Worm (Caenorhabditis elegans) whole organism, L1 larva: Measurements from ENCODE around the gene srw-22.

Experiments
- mdl-1 ChIP-seq, 2 experiments: fragments of 150-350 bp; optimal IDR thresholded peaks; 2 replicates each; lab custom pipeline; 2014 to 2017; ENCODE audit warnings: missing biosample characterization in 2 of 2, missing genetic modification characterization in 2 of 2, inconsistent platforms in 1 of 2
- nhr-11 ChIP-seq: fragments of 150-350 bp; optimal IDR thresholded peaks from 2 replicates; lab custom pipeline; 2014; ENCODE audit warnings: missing biosample characterization, missing genetic modification characterization
- nhr-12 ChIP-seq: sonication (generic microtip); optimal IDR thresholded peaks from 2 replicates; lab custom pipeline; 2017; ENCODE audit warnings: missing biosample characterization, missing genetic modification characterization
- snu-23 ChIP-seq: sonication (generic microtip); optimal IDR thresholded peaks from 2 replicates; lab custom pipeline; 2016; ENCODE audit warnings: missing genetic modification characterization, missing compliant biosample characterization
- sox-4 ChIP-seq: sonication (generic microtip); optimal IDR thresholded peaks from 2 replicates; lab custom pipeline; 2016; ENCODE audit warnings: missing genetic modification characterization, missing compliant biosample characterization

DNA sequence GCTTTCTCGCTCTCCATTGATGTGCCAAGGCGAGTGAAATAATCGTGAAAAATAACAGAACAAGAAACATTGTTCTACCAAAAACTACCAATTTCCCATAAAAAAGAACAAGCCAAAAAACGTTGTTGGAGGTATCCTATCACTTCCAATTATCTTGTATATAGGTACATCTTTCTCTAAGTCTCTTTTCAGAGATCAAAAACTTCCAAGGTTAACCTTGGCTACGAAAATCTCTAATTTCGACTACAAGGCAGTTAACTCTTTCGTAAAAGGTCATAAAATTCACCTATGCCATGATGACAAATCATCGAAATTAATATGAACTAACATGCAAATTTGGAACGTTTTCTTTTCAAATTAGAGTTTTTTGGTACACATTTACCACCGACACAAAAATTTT, 19.5 kb downstream of the srw-22 start, which contains the start of gene cyp-34A1:
- no peak for TF ChIP-seq nhr-11 (tag; lab: Kevin White, UChicago)
- no peak for TF ChIP-seq nhr-12
- no peak for TF ChIP-seq snu-23 (GFP tag; lab: Kevin White, UChicago)
- TF ChIP-seq sox-4 (tag; lab: Kevin White, UChicago) = no peak
- TF ChIP-seq mdl-1 (tag; optimal IDR thresholded peaks at IDR 0.05; lab: Kevin White, UChicago) = no peak
